Worm (Caenorhabditis elegans): ENCODE data around the gene rpn-12.

ce11 chrII:11685177-11685576, 32.3 kb downstream of the rpn-12 start, which contains the start of gene C47D12.5:
- TF ChIP-seq nhr-11 (tag; optimal IDR thresholded peaks at IDR 0.05) (no peak), unc-62 (GFP tag; optimal IDR thresholded peaks at IDR 0.05) (no peak), jun-1 (tag; optimal IDR thresholded peaks at IDR 0.05) (no peak), ama-1 (optimal IDR thresholded peaks at IDR 0.05) (no peak)
